Fruit fly (Drosophila melanogaster): ENCODE results near the gene SmB.
A peak's percentile ranks its signal among the peaks of the same experiment; 100 is the strongest.

The SmB gene

DNA sequence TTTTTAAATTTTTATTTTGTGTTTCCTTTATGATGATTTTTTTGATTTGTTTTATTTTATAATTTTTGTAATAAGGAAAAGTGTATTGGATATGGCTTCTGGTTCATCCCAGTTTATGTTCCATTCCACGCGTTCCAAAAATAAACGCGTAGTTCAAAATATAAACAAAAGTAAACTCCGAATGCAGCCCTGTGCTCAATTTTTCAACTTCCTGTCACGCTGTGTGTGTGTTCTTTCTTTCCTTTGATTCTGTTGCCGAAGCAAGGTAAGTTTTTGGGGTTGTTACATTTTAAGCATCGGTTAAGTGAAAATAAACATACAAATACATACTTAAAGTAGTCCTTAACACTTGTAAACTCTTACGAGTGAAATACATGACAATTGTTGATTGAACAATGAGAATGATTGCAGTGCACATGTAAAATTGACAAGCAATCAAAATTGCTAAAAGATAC is 18.3 kb downstream of the SmB start, which contains the start of the genes Ip259 and RpS27A:
Gene Ip259, plus strand, starts transcription at position 231 of the 455 bp plus-strand sequence.
Gene RpS27A, plus strand, starts transcription at position 231 of the 455 bp plus-strand sequence.
- no peak for TF ChIP-seq Myc (optimal IDR thresholded peaks at IDR 0.05)
- no peak for TF ChIP-seq h (optimal IDR thresholded peaks at IDR 0.05)
- TF ChIP-seq psq (optimal IDR thresholded peaks at IDR 0.05) = no peak
- no peak for TF ChIP-seq insv (optimal IDR thresholded peaks at IDR 0.05)
- TF ChIP-seq ttk (optimal IDR thresholded peaks at IDR 0.05) = no peak
- TF ChIP-seq Sin3A (optimal IDR thresholded peaks at IDR 0.05) = no peak

DNA sequence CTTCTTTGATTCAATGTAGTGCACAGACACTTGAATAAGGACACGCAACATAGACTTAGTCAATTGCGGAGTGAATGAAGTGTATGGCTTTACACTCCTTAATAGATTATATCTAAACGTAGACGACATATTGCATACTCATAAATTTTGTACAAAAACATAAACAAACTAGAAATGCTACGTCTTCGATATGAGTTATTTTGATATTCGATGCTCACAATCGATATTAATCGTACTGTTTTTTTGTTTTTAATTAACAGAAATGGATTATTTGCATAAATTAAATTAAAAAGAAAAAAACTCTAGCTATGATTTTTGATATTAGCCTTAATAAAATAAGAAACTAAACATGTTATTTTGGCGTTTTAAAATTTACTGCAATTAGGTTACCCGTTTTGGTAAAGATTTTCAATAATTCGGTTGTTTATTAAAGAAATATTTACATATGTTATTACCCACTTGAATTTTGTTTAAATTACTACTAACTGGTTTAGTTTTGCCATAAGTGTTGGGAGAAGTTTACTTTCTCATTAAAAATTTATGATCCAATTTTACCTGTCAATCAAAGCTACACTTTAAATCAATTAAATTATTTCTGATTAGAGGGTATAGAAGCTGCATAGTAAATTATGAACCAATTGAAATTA is 21.3 kb downstream of the SmB start, which contains the start of the genes CG17768, LSm-4 and Ir31a:
Gene CG17768, minus strand, starts transcription at position 196 of the 647 bp plus-strand sequence.
Gene LSm-4, minus strand, starts transcription at position 196 of the 647 bp plus-strand sequence.
Gene Ir31a, plus strand, starts transcription at position 558 of the 647 bp plus-strand sequence.
- TF ChIP-seq Sin3A (optimal IDR thresholded peaks at IDR 0.05) = no peak
- no peak for TF ChIP-seq psq (optimal IDR thresholded peaks at IDR 0.05)
- no peak for TF ChIP-seq Myc (optimal IDR thresholded peaks at IDR 0.05)
- TF ChIP-seq h (optimal IDR thresholded peaks at IDR 0.05) = no peak
- TF ChIP-seq ttk (optimal IDR thresholded peaks at IDR 0.05) = no peak
- TF ChIP-seq insv (optimal IDR thresholded peaks at IDR 0.05) = no peak

DNA sequence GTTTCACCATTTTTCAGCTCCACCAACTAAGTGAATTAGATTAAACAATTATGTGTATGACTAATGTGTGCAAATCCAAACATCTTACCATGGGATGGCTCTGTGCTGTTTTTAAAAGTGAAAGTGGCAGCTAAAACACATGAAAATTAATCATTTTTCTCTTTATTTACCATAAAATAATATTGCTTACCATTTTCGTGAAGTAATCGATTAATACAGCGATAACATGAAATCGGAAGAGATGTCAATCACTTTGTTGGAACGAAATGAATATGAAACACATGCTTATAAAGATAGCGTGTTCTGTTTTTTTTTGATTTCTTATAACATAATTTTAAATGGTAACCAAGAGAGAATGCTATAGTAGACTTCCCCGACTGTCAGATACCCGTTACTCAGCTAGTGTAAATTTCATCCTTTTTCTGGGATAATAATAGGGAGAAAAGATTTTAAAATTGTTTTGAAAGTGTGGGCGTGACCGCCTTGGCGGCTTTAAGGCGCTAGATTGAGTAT is 22.6 kb downstream of the SmB start:
- TF ChIP-seq Myc (optimal IDR thresholded peaks at IDR 0.05) (no peak), insv (optimal IDR thresholded peaks at IDR 0.05) (no peak), ttk (optimal IDR thresholded peaks at IDR 0.05) (no peak), psq (optimal IDR thresholded peaks at IDR 0.05) (no peak), h (optimal IDR thresholded peaks at IDR 0.05) (no peak), Sin3A (optimal IDR thresholded peaks at IDR 0.05) (no peak)

DNA sequence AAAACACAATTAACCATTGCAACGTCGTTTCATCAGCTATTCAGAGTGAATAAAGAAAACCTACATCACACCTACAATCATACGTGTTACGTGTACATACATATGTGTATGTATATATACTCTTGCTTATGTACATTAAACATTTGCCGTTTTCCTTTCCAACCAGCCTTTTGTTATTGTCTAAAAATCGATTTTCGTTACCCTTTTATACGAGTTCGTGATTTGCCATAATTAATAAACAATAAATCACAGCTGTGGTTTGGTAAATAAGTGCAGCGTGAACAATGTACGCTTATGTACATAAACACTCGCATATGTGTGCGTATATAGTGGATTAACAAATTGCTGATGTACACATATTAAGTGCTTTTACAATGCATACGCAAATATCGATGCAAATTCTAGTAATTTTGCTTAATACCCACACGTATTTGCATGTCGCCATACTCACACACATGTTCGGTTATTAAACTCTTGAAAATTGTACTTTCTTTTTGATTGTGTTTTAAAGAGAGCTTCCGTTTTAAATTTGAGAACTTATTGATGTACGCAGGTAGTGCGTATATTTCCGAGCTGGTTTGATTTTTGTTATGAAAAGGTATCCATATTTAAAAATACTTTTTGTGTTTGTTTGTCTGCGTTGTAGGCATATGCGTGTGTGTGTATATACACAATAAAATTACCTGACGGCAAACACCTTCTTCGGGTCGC is 29.4 kb downstream of the SmB start:
- TF ChIP-seq ttk (optimal IDR thresholded peaks at IDR 0.05) = no peak
- no peak for TF ChIP-seq Sin3A (optimal IDR thresholded peaks at IDR 0.05)
- no peak for TF ChIP-seq psq (optimal IDR thresholded peaks at IDR 0.05)
- no peak for TF ChIP-seq insv (optimal IDR thresholded peaks at IDR 0.05)
- no peak for TF ChIP-seq h (optimal IDR thresholded peaks at IDR 0.05)
- no peak for TF ChIP-seq Myc (optimal IDR thresholded peaks at IDR 0.05)

DNA sequence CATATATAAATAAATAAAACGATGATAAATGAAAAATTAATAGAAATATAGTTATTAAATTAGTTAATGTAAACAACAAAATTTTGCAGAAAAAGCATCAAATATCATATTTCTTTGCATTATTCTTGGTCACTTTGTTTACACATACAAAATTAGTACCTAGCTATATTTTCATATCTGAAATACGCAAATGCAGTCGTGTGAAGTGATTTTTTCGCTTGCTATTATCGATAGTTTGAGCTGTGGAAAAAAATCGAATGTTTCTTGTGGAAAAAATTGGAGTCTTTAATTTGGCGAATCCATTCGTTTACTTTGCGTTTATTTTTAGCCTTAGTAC is 30.0 kb downstream of the SmB start, which contains the start of gene Cnot4:
Gene Cnot4, plus strand, starts transcription at position 229 of the 337 bp plus-strand sequence.
- TF ChIP-seq h (optimal IDR thresholded peaks at IDR 0.05) (no peak), Myc (optimal IDR thresholded peaks at IDR 0.05) (no peak), Sin3A (optimal IDR thresholded peaks at IDR 0.05) (no peak), ttk (optimal IDR thresholded peaks at IDR 0.05) (no peak), psq (optimal IDR thresholded peaks at IDR 0.05) (peak; percentile 31), insv (optimal IDR thresholded peaks at IDR 0.05) (no peak)

DNA sequence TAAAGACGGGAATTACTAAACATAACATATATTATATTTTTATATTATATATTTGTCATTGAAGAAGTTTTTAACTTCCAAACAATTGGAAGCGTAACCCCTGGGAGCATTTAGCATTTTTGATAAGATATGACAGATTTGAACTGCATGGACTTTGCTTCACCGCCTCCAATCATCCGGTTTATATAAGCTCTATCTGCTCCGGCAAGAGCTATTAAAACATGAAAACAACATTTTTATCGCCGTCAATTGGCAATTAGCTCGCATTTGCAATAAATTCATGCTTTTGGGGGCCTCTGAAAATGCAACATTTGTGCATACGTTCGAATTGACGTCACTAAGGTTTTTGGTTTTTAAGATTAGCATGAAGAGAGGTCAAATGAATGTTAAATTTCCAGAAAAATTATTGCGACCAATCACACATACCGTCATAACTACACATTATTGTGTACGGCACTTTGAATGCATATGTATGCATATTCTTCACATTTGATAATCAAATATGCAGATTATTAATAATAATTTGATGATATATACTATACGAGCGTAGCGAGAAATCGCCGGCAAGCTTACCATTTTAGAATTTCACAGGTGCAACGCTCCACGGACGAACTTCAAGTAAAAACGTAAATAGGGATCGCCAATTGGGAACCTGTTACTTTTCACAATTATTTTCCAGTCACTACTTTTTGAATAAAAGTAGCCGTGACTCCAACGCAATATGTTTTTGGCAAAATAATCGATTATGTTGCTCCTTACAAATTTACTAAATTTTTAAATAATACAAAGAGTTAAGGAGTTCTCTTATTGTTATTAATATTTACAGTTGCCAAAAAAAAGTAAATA is 30.6 kb downstream of the SmB start, which contains the start of gene Mdh1:
Gene Mdh1, minus strand, starts transcription at position 691 of the 846 bp plus-strand sequence.
- TF ChIP-seq Sin3A (optimal IDR thresholded peaks at IDR 0.05) (no peak), h (optimal IDR thresholded peaks at IDR 0.05) (no peak), psq (optimal IDR thresholded peaks at IDR 0.05) (peak; percentile 52), insv (optimal IDR thresholded peaks at IDR 0.05) (no peak), ttk (optimal IDR thresholded peaks at IDR 0.05) (no peak), Myc (optimal IDR thresholded peaks at IDR 0.05) (no peak)

DNA sequence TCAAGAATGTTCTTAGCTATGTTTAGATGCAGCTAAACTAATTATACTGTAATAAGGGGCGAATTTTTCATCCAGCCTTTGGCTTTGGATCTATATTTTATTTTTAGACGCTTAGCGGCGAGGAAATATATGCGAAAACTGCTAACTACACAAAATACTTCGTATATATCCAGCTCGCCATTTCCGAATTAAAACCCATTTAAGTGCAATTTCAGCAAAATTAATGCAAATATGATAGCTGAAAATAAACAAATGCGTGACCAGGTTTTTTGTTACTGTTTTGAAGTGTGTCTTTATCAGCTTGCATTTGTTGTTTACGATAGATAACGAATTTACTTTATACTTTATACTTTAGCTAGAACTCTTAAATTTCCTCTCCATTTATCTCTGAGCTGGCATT is 31.4 kb downstream of the SmB start:
- TF ChIP-seq insv (optimal IDR thresholded peaks at IDR 0.05) = no peak
- no peak for TF ChIP-seq Myc (optimal IDR thresholded peaks at IDR 0.05)
- no peak for TF ChIP-seq ttk (optimal IDR thresholded peaks at IDR 0.05)
- no peak for TF ChIP-seq psq (optimal IDR thresholded peaks at IDR 0.05)
- no peak for TF ChIP-seq Sin3A (optimal IDR thresholded peaks at IDR 0.05)
- no peak for TF ChIP-seq h (optimal IDR thresholded peaks at IDR 0.05)

DNA sequence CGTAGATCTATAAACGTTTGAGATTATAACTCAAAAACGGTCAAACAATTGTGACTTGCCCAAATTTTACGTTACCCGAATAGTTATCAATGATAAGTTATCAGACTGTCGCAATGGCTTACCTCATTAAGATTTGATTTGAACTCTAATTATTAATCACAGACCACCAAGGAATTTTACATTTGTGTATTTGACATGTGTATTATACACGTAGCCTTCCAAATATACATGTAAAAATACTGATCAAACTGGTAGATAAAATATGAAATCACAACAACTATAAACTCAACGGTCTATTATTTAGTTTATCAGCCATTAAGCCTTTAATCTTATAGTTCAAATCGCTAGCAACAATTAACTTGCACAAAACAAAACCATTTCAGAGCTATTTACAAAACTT is 33.0 kb downstream of the SmB start:
- TF ChIP-seq ttk (optimal IDR thresholded peaks at IDR 0.05) (no peak), insv (optimal IDR thresholded peaks at IDR 0.05) (no peak), Myc (optimal IDR thresholded peaks at IDR 0.05) (no peak), psq (optimal IDR thresholded peaks at IDR 0.05) (no peak), h (optimal IDR thresholded peaks at IDR 0.05) (no peak)

DNA sequence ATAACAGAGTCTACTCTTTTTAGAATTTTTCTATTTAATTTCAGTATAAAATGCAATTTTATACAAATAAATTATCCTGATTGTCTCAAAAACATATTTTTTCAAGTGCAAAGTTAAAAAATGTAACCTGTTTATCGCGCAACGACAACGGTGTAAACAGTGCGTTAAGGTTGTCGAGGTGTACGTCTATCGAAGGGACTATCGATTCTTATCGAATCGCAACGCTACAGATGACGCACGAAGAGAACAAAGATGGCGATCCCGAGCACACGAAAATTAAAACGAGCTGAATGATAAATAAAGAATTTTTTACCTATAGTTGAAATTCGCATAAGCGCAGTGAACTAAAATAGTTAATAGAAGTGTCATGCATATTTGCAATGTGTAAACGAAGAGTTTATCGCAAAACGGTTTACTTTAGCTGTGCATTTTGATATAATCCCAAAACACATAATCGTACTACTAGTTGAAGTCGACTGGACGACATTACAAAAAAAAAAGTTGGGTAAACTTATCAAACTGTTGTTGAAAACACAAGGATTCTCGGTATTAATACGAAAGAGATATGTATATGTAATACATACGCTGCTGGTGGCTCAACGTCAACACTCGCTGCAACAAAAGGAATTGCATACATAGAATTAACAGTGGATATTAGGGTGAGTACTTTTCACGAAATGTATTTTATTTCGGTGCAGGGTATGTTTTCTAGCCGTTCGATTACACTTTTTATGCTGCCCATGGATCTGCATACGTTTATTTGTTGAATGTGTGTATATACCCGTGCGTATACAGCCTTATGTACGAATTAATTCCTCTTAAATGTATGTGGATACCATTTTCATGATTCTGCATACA is 38.3 kb downstream of the SmB start, which contains the start of gene da:
Gene da, plus strand, starts transcription at position 237 of the 858 bp plus-strand sequence.
- TF ChIP-seq psq (optimal IDR thresholded peaks at IDR 0.05) (no peak), Sin3A (optimal IDR thresholded peaks at IDR 0.05) (no peak), h (optimal IDR thresholded peaks at IDR 0.05) (no peak), Myc (optimal IDR thresholded peaks at IDR 0.05) (no peak), insv (optimal IDR thresholded peaks at IDR 0.05) (no peak), ttk (optimal IDR thresholded peaks at IDR 0.05) (no peak)

DNA sequence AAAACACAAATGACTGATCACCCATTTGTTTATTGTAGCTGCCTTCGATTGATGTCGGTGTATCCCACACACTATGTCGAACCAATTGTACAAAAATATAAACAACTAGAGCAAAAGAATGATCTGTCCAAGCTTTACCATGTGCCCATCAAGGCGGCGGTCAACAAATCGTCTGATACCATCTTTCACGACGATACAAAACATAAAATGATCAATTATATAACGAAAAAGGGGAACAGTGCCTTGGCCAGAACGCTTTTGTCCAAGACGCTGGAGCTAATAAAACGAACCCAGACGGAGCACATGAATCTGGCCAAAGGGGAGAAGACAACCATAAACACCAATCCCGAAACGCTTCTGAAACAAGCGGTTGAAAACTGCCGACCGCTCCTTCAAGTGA is 39.6 kb downstream of the SmB start:
- TF ChIP-seq h (optimal IDR thresholded peaks at IDR 0.05) (no peak), insv (optimal IDR thresholded peaks at IDR 0.05) (no peak), Sin3A (optimal IDR thresholded peaks at IDR 0.05) (no peak), ttk (optimal IDR thresholded peaks at IDR 0.05) (no peak), psq (optimal IDR thresholded peaks at IDR 0.05) (no peak), Myc (optimal IDR thresholded peaks at IDR 0.05) (no peak)

Measured in Kc167 (cell line).